Worm (Caenorhabditis elegans) whole organism, L4/young adult: ENCODE results near the gene cyp-13A2.

Experiments used
- W03F9.2 ChIP-seq: fragments of 150-350 bp; optimal IDR thresholded peaks from 2 replicates; lab custom pipeline; 2014; ENCODE audit warnings: missing biosample characterization, missing genetic modification characterization
- him-1 ChIP-seq: sonication (generic microtip); optimal IDR thresholded peaks from 2 replicates; lab custom pipeline; 2016; ENCODE audit warnings: missing genotype, missing genetic modification reagents, missing genetic modification characterization, missing compliant biosample characterization

ce11 chrII:9746069-9746468 is 41.4 kb downstream of the cyp-13A2 start, which contains the start of the genes Y53C12B.1 and nos-3:
- TF ChIP-seq him-1 (tag; lab: Kevin White, UChicago) = peak; percentile 14
- TF ChIP-seq W03F9.2 (tag; lab: Kevin White, UChicago) = peak; percentile 85
